Fruit fly (Drosophila melanogaster): ENCODE results near the gene br.

- TF ChIP-seq CG11617 (GFP tag; optimal IDR thresholded peaks at IDR 0.05) (no peak), Crg-1 (GFP tag; optimal IDR thresholded peaks at IDR 0.05) (no peak), kay (GFP tag; ENCODE audit: borderline replicate concordance) (no peak), CG12768 (GFP tag; optimal IDR thresholded peaks at IDR 0.05) (no peak), CG7101 (tag; optimal IDR thresholded peaks at IDR 0.05) (no peak), CG1620 (GFP tag; optimal IDR thresholded peaks at IDR 0.05) (no peak), CG14711 (tag; optimal IDR thresholded peaks at IDR 0.05) (no peak), Mnt (GFP tag; optimal IDR thresholded peaks at IDR 0.05) (no peak), toe (GFP tag; optimal IDR thresholded peaks at IDR 0.05) (no peak), cnc (optimal IDR thresholded peaks at IDR 0.05) (no peak), Hr96 (GFP tag; optimal IDR thresholded peaks at IDR 0.05) (no peak), pad (GFP tag; optimal IDR thresholded peaks at IDR 0.05) (no peak), CG33017 (tag; optimal IDR thresholded peaks at IDR 0.05) (no peak)
Observed at dm6 chrX:1613231-1613869, 38.4 kb downstream of the br start.
